Worm (Caenorhabditis elegans) whole organism, L4 larva: ENCODE data around the gene fbxc-23.

ENCODE experiments used
- dmd-8 ChIP-seq: fragments of 200-800 bp; sonication (Bioruptor generic); IDR thresholded peaks from 2 replicates; pipeline ENCODE4 v1.3.6; 2022; ENCODE audit warnings: missing genetic modification characterization, missing compliant biosample characterization
- mxl-2 ChIP-seq: fragments of 200-800 bp; sonication (Bioruptor generic); conservative IDR thresholded peaks from 2 replicates; pipeline ENCODE4 v1.3.6; 2022; ENCODE audit warnings: missing genetic modification reagents, missing genetic modification characterization, missing compliant biosample characterization
- nhr-11 ChIP-seq: fragments of 150-350 bp; optimal IDR thresholded peaks from 2 replicates; lab custom pipeline; 2014; ENCODE audit warnings: missing biosample characterization, missing genetic modification characterization
- nhr-25 ChIP-seq: sonication (generic microtip); optimal IDR thresholded peaks from 2 replicates; lab custom pipeline; 2017; ENCODE audit warnings: missing genetic modification characterization, mild to moderate bottlenecking, missing compliant biosample characterization, antibody characterized with exemption, moderate library complexity, borderline replicate concordance; ENCODE audit not compliant: insufficient read depth
- nhr-42 ChIP-seq: fragments of 200-800 bp; sonication (Bioruptor generic); IDR thresholded peaks from 2 replicates; pipeline ENCODE4 v1.3.6; 2022; ENCODE audit warnings: missing genetic modification characterization, missing compliant biosample characterization

DNA sequence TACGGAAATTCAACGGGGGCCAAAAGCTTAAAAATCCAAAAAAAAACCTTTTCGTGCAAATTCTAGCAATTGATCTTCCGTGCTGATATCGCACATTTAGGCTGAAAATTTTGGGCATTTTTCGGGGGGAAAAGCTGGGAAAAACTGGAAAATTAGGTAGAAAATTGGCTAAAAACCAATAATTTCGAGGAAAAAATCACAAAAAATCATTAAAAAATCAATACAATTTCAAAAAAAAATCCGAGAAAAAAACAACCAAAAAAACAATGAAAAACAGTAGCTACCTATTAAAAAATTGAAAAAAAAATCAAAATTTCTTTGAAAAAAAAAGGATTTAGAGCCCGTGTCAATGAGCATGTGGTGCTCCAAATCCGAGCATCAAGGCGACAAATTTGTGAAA, 28.5 kb downstream of the fbxc-23 start, which contains the start of gene Y48E1B.3:
- TF ChIP-seq nhr-11 (tag; lab: Kevin White, UChicago): no peak
- TF ChIP-seq nhr-42 (GFP tag; lab: Robert Waterston, UW): no peak
- no peak for TF ChIP-seq nhr-25
- no peak for TF ChIP-seq mxl-2
- no peak for TF ChIP-seq dmd-8 (GFP tag; lab: Robert Waterston, UW)
